Worm (Caenorhabditis elegans): ENCODE results near the gene srsx-39.
"Not testable (repeated sequence)": the region's sequence is repeated elsewhere in the genome, so short reads cannot be mapped to it uniquely, and the experiment has no call there.

ce11 chrV:15256669-15257068 is at the start of gene srsx-39:
- TF ChIP-seq tlp-1 (tag; optimal IDR thresholded peaks at IDR 0.05); unc-62 (GFP tag; optimal IDR thresholded peaks at IDR 0.05); ceh-82 (tag; optimal IDR thresholded peaks at IDR 0.05); sup-37 (GFP tag; optimal IDR thresholded peaks at IDR 0.05); dpl-1 (GFP tag; optimal IDR thresholded peaks at IDR 0.05); nhr-11 (tag; optimal IDR thresholded peaks at IDR 0.05); hpl-2 (GFP tag; optimal IDR thresholded peaks at IDR 0.05); nhr-12 (tag; optimal IDR thresholded peaks at IDR 0.05): not testable (repeated sequence)

Measured in whole organism, L1 larva.